Fruit fly (Drosophila melanogaster) whole organism, embryonic: ENCODE data around the gene CG10638.

Source experiments
- ATbp ChIP-seq: fragments of 200-800 bp; sonication (Bioruptor generic); optimal IDR thresholded peaks from 2 replicates; lab custom pipeline; 2017; ENCODE audit warnings: missing biosample characterization, mild to moderate bottlenecking, missing genetic modification characterization, missing genetic modification reagents
- Aef1 ChIP-seq: fragments of 200-800 bp; sonication (Bioruptor generic); IDR thresholded peaks from 3 replicates; pipeline ENCODE4 v1.3.6; 2022; ENCODE audit warnings: missing biosample characterization, missing genetic modification characterization
- CG12071 ChIP-seq: fragments of 200-800 bp; sonication (Bioruptor generic); optimal IDR thresholded peaks from 3 replicates; lab custom pipeline; 2018; ENCODE audit warnings: missing biosample characterization, mild to moderate bottlenecking, missing genetic modification characterization
- CG13287 ChIP-seq: fragments of 200-800 bp; sonication (Bioruptor generic); IDR thresholded peaks from 2 replicates; pipeline ENCODE4 v1.3.6; 2022; ENCODE audit warnings: missing biosample characterization, missing genetic modification characterization; ENCODE audit not compliant: partially characterized antibody
- CG16815 ChIP-seq: fragments of 200-800 bp; sonication (Bioruptor generic); optimal IDR thresholded peaks from 3 replicates; lab custom pipeline; 2017; ENCODE audit warnings: missing biosample characterization, mild to moderate bottlenecking, missing genetic modification characterization
- CG18262 ChIP-seq: fragments of 200-800 bp; optimal IDR thresholded peaks from 3 replicates; lab custom pipeline; 2019; ENCODE audit warnings: missing biosample characterization, mild to moderate bottlenecking, missing genetic modification characterization, moderate library complexity
- CG18476 ChIP-seq: fragments of 200-800 bp; sonication (Bioruptor generic); optimal IDR thresholded peaks from 2 replicates; lab custom pipeline; 2016; ENCODE audit warnings: missing biosample characterization, mild to moderate bottlenecking, missing genetic modification characterization
- CG31224 ChIP-seq: fragments of 200-800 bp; sonication (Bioruptor generic); IDR thresholded peaks from 2 replicates; pipeline ENCODE4 v1.3.6; 2022; ENCODE audit warnings: missing biosample characterization, missing genetic modification characterization
- CG33213 ChIP-seq: fragments of 200-800 bp; sonication (Bioruptor generic); optimal IDR thresholded peaks from 3 replicates; lab custom pipeline; 2016; ENCODE audit warnings: missing biosample characterization, missing genetic modification characterization
- CG4617 ChIP-seq: fragments of 200-800 bp; sonication (Bioruptor generic); optimal IDR thresholded peaks from 3 replicates; lab custom pipeline; 2016; ENCODE audit warnings: missing biosample characterization, missing genetic modification characterization, borderline replicate concordance
- CG4707 ChIP-seq: fragments of 200-800 bp; sonication (Bioruptor generic); optimal IDR thresholded peaks from 2 replicates; lab custom pipeline; 2018; ENCODE audit warnings: missing biosample characterization, mild to moderate bottlenecking, missing genetic modification characterization, moderate library complexity
- CG8388 ChIP-seq: fragments of 200-800 bp; sonication (Bioruptor generic); optimal IDR thresholded peaks from 2 replicates; lab custom pipeline; 2019; ENCODE audit warnings: missing biosample characterization, mild to moderate bottlenecking, missing genetic modification characterization, moderate library complexity
- CG9932 ChIP-seq: fragments of 200-800 bp; sonication (Bioruptor generic); IDR thresholded peaks from 2 replicates; pipeline ENCODE4 v1.3.6; 2022; ENCODE audit warnings: missing biosample characterization, missing genetic modification characterization
- CHES-1-like ChIP-seq: fragments of 200-800 bp; sonication (Bioruptor generic); optimal IDR thresholded peaks from 2 replicates; lab custom pipeline; 2016; ENCODE audit warnings: missing biosample characterization, missing genetic modification characterization
- Dad ChIP-seq: fragments of 200-800 bp; sonication (Bioruptor generic); optimal IDR thresholded peaks from 3 replicates; lab custom pipeline; 2016; ENCODE audit warnings: missing biosample characterization, missing genetic modification characterization
- Dbx ChIP-seq: fragments of 200-800 bp; sonication (Bioruptor generic); IDR thresholded peaks from 3 replicates; pipeline ENCODE4 v1.3.6; 2022; ENCODE audit warnings: missing biosample characterization, missing genetic modification characterization
- Dfd ChIP-seq, 2 experiments: fragments of >200 bp; optimal IDR thresholded peaks; 2 replicates each; lab custom pipeline; 2017; ENCODE audit warnings: missing biosample characterization in 2 of 2, missing genetic modification characterization in 2 of 2
- HHEX ChIP-seq: fragments of 200-800 bp; sonication (Bioruptor generic); optimal IDR thresholded peaks from 3 replicates; lab custom pipeline; 2017; ENCODE audit warnings: missing biosample characterization, mild to moderate bottlenecking, missing genetic modification characterization, missing genetic modification reagents
- Hr78 ChIP-seq, 2 experiments: fragments of 200-800 bp in 1 of 2; fragments of >200 bp in 1 of 2; sonication (Bioruptor generic) in 1 of 2; optimal IDR thresholded peaks; 2 replicates each; lab custom pipeline; 2017 to 2019; ENCODE audit warnings: missing biosample characterization in 2 of 2, missing genetic modification characterization in 2 of 2, mild to moderate bottlenecking in 1 of 2, moderate library complexity in 1 of 2
- Med ChIP-seq: fragments of 200-800 bp; sonication (Bioruptor generic); peaks from one replicate; lab custom pipeline; 2016; ENCODE audit warnings: missing biosample characterization, missing genetic modification characterization, mild to moderate bottlenecking, inconsistent platforms, moderate library complexity
- NK7.1 ChIP-seq: fragments of 200-800 bp; sonication (Bioruptor generic); optimal IDR thresholded peaks from 3 replicates; lab custom pipeline; 2016; ENCODE audit warnings: missing biosample characterization, missing genetic modification characterization
- Six4 ChIP-seq: fragments of 200-800 bp; sonication (Bioruptor generic); optimal IDR thresholded peaks from 2 replicates; lab custom pipeline; 2016; ENCODE audit warnings: missing biosample characterization, missing genetic modification characterization
- Tbp ChIP-seq: fragments of >200 bp; optimal IDR thresholded peaks from 2 replicates; lab custom pipeline; 2018; ENCODE audit warnings: missing biosample characterization, missing genetic modification characterization
- bcd ChIP-seq: fragments of 200-800 bp; sonication (Bioruptor generic); optimal IDR thresholded peaks from 2 replicates; lab custom pipeline; 2017; ENCODE audit warnings: missing biosample characterization, mild to moderate bottlenecking, missing genetic modification characterization
- br ChIP-seq: fragments of >200 bp; optimal IDR thresholded peaks from 2 replicates; lab custom pipeline; 2017
- btn ChIP-seq: fragments of 200-800 bp; sonication (Bioruptor generic); optimal IDR thresholded peaks from 2 replicates; lab custom pipeline; 2016; ENCODE audit warnings: missing biosample characterization, missing genetic modification characterization
- chinmo ChIP-seq: fragments of 200-800 bp; sonication (Bioruptor generic); IDR thresholded peaks from 4 replicates; pipeline ENCODE4 v1.3.6; 2022; ENCODE audit warnings: missing biosample characterization, missing genetic modification characterization; ENCODE audit not compliant: partially characterized antibody
- ci ChIP-seq: fragments of 200-800 bp; sonication (Bioruptor generic); IDR thresholded peaks from 3 replicates; pipeline ENCODE4 v1.3.6; 2022; ENCODE audit warnings: missing biosample characterization, missing genetic modification characterization
- crol ChIP-seq: fragments of 200-800 bp; sonication (Bioruptor generic); IDR thresholded peaks from 2 replicates; pipeline ENCODE4 v1.3.6; 2022; ENCODE audit warnings: missing biosample characterization, missing genetic modification characterization
- dati ChIP-seq: fragments of 200-800 bp; sonication (Bioruptor generic); IDR thresholded peaks from 2 replicates; pipeline ENCODE4 v1.3.6; 2022; ENCODE audit warnings: missing biosample characterization, missing genetic modification characterization
- dm ChIP-seq: fragments of 200-800 bp; sonication (Bioruptor generic); optimal IDR thresholded peaks from 3 replicates; lab custom pipeline; 2016; ENCODE audit warnings: missing biosample characterization, missing genetic modification characterization
- ewg ChIP-seq: fragments of 200-800 bp; sonication (Bioruptor generic); optimal IDR thresholded peaks from 3 replicates; lab custom pipeline; 2017; ENCODE audit warnings: mild to moderate bottlenecking, missing biosample characterization, missing genetic modification reagents, missing genetic modification characterization
- exex ChIP-seq: fragments of 200-800 bp; sonication (Bioruptor generic); optimal IDR thresholded peaks from 4 replicates; lab custom pipeline; 2018; ENCODE audit warnings: missing biosample characterization, mild to moderate bottlenecking, missing genetic modification characterization, moderate library complexity
- fru ChIP-seq: fragments of >200 bp; optimal IDR thresholded peaks from 2 replicates; lab custom pipeline; 2017
- ftz-f1 ChIP-seq: fragments of 200-800 bp; sonication (Bioruptor generic); optimal IDR thresholded peaks from 2 replicates; lab custom pipeline; 2016; ENCODE audit warnings: missing biosample characterization, missing genetic modification characterization
- gem ChIP-seq: fragments of 200-800 bp; sonication (Bioruptor generic); optimal IDR thresholded peaks from 2 replicates; lab custom pipeline; 2019; ENCODE audit warnings: missing biosample characterization, mild to moderate bottlenecking, missing genetic modification characterization, moderate library complexity
- knrl ChIP-seq: fragments of 200-800 bp; sonication (Bioruptor generic); IDR thresholded peaks from 3 replicates; pipeline ENCODE4 v1.3.6; 2022; ENCODE audit warnings: missing biosample characterization, missing genetic modification characterization; ENCODE audit not compliant: partially characterized antibody
- lbe ChIP-seq: fragments of 200-800 bp; sonication (Bioruptor generic); optimal IDR thresholded peaks from 2 replicates; lab custom pipeline; 2016; ENCODE audit warnings: missing biosample characterization, mild to moderate bottlenecking, missing genetic modification characterization
- lola ChIP-seq, 3 experiments: fragments of >200 bp in 2 of 3; fragments of 200-800 bp in 1 of 3; sonication (Bioruptor generic) in 1 of 3; optimal IDR thresholded peaks; 2 replicates each; lab custom pipeline; 2017 to 2019; ENCODE audit warnings: missing biosample characterization in 3 of 3, missing genetic modification characterization in 3 of 3, mild to moderate bottlenecking in 1 of 3, moderate library complexity in 1 of 3
- lov ChIP-seq, 2 experiments: fragments of 200-800 bp in 1 of 2; fragments of >200 bp in 1 of 2; sonication (Bioruptor generic) in 1 of 2; IDR thresholded peaks in 1 of 2; optimal IDR thresholded peaks in 1 of 2; 2 replicates in 1 of 2; 3 replicates in 1 of 2; pipeline versions ENCODE4 v1.3.6 to Lab custom; 2017 to 2022; ENCODE audit warnings: missing biosample characterization in 1 of 2, missing genetic modification characterization in 1 of 2
- nerfin-1 ChIP-seq: fragments of 200-800 bp; sonication (Bioruptor generic); optimal IDR thresholded peaks from 3 replicates; lab custom pipeline; 2019; ENCODE audit warnings: missing biosample characterization, mild to moderate bottlenecking, missing genetic modification characterization, moderate library complexity
- nom ChIP-seq: fragments of 200-800 bp; sonication (Bioruptor generic); optimal IDR thresholded peaks from 2 replicates; lab custom pipeline; 2017; ENCODE audit warnings: missing biosample characterization, missing genetic modification characterization, mild to moderate bottlenecking, moderate library complexity, missing genetic modification reagents
- pzg ChIP-seq: fragments of 200-800 bp; sonication (Bioruptor generic); optimal IDR thresholded peaks from 3 replicates; lab custom pipeline; 2018; ENCODE audit warnings: missing biosample characterization, mild to moderate bottlenecking, missing genetic modification characterization, moderate library complexity
- ranshi ChIP-seq: fragments of 200-800 bp; sonication (Bioruptor generic); IDR thresholded peaks from 2 replicates; pipeline ENCODE4 v1.3.6; 2022; ENCODE audit warnings: missing biosample characterization, missing genetic modification characterization
- scrt ChIP-seq: fragments of 200-800 bp; sonication (Bioruptor generic); optimal IDR thresholded peaks from 2 replicates; lab custom pipeline; 2018; ENCODE audit warnings: missing biosample characterization, mild to moderate bottlenecking, missing genetic modification characterization, moderate library complexity
- slp2 ChIP-seq: fragments of 200-800 bp; sonication (Bioruptor generic); optimal IDR thresholded peaks from 2 replicates; lab custom pipeline; 2016; ENCODE audit warnings: missing biosample characterization, missing genetic modification characterization
- tap ChIP-seq: fragments of 200-800 bp; optimal IDR thresholded peaks from 3 replicates; lab custom pipeline; 2019; ENCODE audit warnings: missing biosample characterization, mild to moderate bottlenecking, missing genetic modification characterization, moderate library complexity
- twi ChIP-seq: fragments of 200-800 bp; optimal IDR thresholded peaks from 2 replicates; lab custom pipeline; 2019; ENCODE audit warnings: missing biosample characterization, mild to moderate bottlenecking, missing genetic modification characterization, moderate library complexity
- vvl ChIP-seq: fragments of 200-800 bp; sonication (Bioruptor generic); IDR thresholded peaks from 2 replicates; pipeline ENCODE4 v1.3.6; 2022; ENCODE audit warnings: missing biosample characterization, missing genetic modification characterization

Gene CG10638

DNA sequence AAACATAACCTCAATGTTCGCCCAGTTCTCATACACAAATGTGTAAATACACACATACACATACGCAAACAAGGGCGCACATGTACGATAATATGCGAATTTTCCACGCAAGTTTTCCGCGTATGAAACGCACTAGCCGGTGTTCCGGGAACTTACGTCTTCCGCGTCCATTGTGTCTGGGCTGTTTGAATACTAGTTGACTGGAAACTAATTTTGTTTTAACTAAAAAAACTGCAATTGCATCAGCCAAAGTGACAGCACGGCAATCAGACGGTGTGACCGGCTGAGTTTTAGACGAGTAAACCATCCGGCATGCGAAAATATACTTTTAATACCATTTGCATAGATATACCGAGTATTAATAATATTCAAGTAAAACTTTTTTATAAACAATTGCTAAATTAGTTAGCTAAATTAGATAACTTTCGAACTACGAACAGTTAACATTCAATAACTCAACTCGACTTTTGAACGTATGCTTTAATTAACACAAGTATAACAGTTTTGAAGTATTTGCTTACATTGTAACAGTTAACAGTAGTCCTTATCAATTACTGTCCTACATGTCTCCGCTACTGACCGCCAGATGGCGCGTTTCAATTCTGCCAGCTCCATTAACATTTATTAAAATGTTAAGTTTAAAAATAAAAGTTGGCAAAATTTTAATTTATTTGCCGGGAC lies 25.5 kb upstream of the CG10638 start, which contains the start of gene eIF2beta (continued):
- no peak for TF ChIP-seq br (lab: Kevin White, UChicago)
- peak; percentile 92 for TF ChIP-seq Med (GFP tag; lab: Kevin White, UChicago)
- TF ChIP-seq Dad, result no peak
- TF ChIP-seq tap (tag; lab: Kevin White, UChicago), result peak; percentile 27
- TF ChIP-seq CHES-1-like, result no peak
- TF ChIP-seq pzg, result peak; percentile 75
- no peak for TF ChIP-seq Dbx (GFP tag; lab: Robert Waterston, UW)
- no peak for TF ChIP-seq Six4 (GFP tag; lab: Kevin White, UChicago)
- no peak for TF ChIP-seq btn (GFP tag; lab: Kevin White, UChicago)
- TF ChIP-seq ranshi, result no peak; the same call in 1 of the 2 replicates
- no peak for TF ChIP-seq Tbp
- TF ChIP-seq CG18476 (GFP tag; lab: Kevin White, UChicago), result peak; percentile 41
- peak; percentile 47; the same call in 1 of the 2 replicates for TF ChIP-seq vvl (GFP tag; lab: Robert Waterston, UW)
- TF ChIP-seq twi (tag; lab: Kevin White, UChicago), result no peak
- TF ChIP-seq ewg (GFP tag; lab: Kevin White, UChicago), result no peak
- no peak for TF ChIP-seq bcd (GFP tag; lab: Kevin White, UChicago)
- TF ChIP-seq CG12071 (GFP tag; lab: Kevin White, UChicago), result peak; percentile 66
- no peak for TF ChIP-seq CG16815
- TF ChIP-seq CG4617 (GFP tag; lab: Kevin White, UChicago), result peak; percentile 64
- no peak for TF ChIP-seq lov (optimal IDR thresholded peaks at IDR 0.05; lab: Kevin White, UChicago)
- TF ChIP-seq lov (GFP tag; IDR thresholded peaks at IDR 0.05; lab: Robert Waterston, UW), result no peak; the same call in 2 of the 3 replicates
- no peak for TF ChIP-seq dati (GFP tag; lab: Robert Waterston, UW)
- peak; percentile 70 for TF ChIP-seq CG4707 (GFP tag; lab: Kevin White, UChicago)
- TF ChIP-seq slp2 (GFP tag; lab: Kevin White, UChicago), result peak; percentile 37
- peak; percentile 33 for TF ChIP-seq nerfin-1 (tag; lab: Kevin White, UChicago)
- no peak for TF ChIP-seq fru (lab: Kevin White, UChicago)
- TF ChIP-seq lola (GFP tag; optimal IDR thresholded peaks at IDR 0.05; lab: Kevin White, UChicago), result no peak
- TF ChIP-seq CG8388 (GFP tag; lab: Kevin White, UChicago), result no peak
- TF ChIP-seq dm, result peak; percentile 84
- no peak for TF ChIP-seq Aef1 (GFP tag; lab: Robert Waterston, UW)
- no peak for TF ChIP-seq NK7.1 (GFP tag; lab: Kevin White, UChicago)
- no peak for TF ChIP-seq HHEX (GFP tag; lab: Kevin White, UChicago)
- peak; percentile 11 for TF ChIP-seq scrt (GFP tag; lab: Kevin White, UChicago)
- TF ChIP-seq exex (tag; lab: Kevin White, UChicago), result peak; percentile 37
- TF ChIP-seq knrl, result no peak
- no peak for TF ChIP-seq ftz-f1
- peak; percentile 42; the same call in 1 of the 2 replicates for TF ChIP-seq CG13287 (GFP tag; lab: Robert Waterston, UW)
- no peak for TF ChIP-seq Hr78 (GFP tag; optimal IDR thresholded peaks at IDR 0.05; lab: Kevin White, UChicago)
- peak; percentile 78; the same call in 3 of the 4 replicates for TF ChIP-seq chinmo (GFP tag; lab: Robert Waterston, UW)
- TF ChIP-seq ci (GFP tag; lab: Robert Waterston, UW), result peak; percentile 72
- no peak for TF ChIP-seq Dfd (GFP tag; optimal IDR thresholded peaks at IDR 0.05; lab: Kevin White, UChicago)
- TF ChIP-seq gem (tag; lab: Kevin White, UChicago), result no peak
- TF ChIP-seq CG33213 (GFP tag; lab: Kevin White, UChicago), result no peak
- TF ChIP-seq crol, result no peak
- TF ChIP-seq lbe (GFP tag; lab: Kevin White, UChicago), result peak; percentile 73
- no peak for TF ChIP-seq ATbp (GFP tag; lab: Kevin White, UChicago)
- TF ChIP-seq CG9932 (GFP tag; lab: Robert Waterston, UW), result no peak
- TF ChIP-seq CG18262 (tag; lab: Kevin White, UChicago), result peak; percentile 53
- TF ChIP-seq nom (GFP tag; lab: Kevin White, UChicago), result peak; percentile 58
- no peak for TF ChIP-seq CG31224 (GFP tag; lab: Robert Waterston, UW)
